Fruit fly (Drosophila melanogaster): ENCODE data around the gene CG43074.

CG43074 gene

DNA sequence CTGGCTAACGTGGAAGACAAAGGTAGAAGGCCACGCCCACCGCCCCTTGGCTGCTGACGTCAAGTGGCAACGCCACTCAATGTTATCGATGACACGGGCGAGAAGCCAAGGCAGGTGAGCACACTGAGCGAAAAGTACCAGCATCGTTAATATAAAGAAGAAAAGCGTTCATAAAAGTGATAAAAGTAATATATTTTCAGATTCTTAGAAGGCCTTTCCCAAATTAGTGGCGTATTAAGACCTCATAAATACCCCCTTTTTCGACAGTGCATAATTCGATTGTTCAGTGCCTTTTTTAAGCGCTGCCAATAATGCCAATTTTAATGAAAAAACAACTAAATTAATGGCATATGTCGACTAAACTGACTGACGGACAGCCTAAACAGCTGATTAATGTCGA lies 34.8 kb downstream of the CG43074 start (continued):
- no peak for TF ChIP-seq CG6854 (GFP tag; optimal IDR thresholded peaks at IDR 0.05)
- TF ChIP-seq CG32006 (GFP tag; optimal IDR thresholded peaks at IDR 0.05): peak; percentile 21
- TF ChIP-seq pdm3 (GFP tag; optimal IDR thresholded peaks at IDR 0.05): peak; percentile 48
- no peak for TF ChIP-seq CG8319 (GFP tag; optimal IDR thresholded peaks at IDR 0.05)
- no peak for TF ChIP-seq fkh (GFP tag; optimal IDR thresholded peaks at IDR 0.05)
- no peak for TF ChIP-seq CG11902 (GFP tag; optimal IDR thresholded peaks at IDR 0.05)
- no peak for TF ChIP-seq CG6163 (GFP tag; IDR thresholded peaks at IDR 0.05)

- no peak for TF ChIP-seq CG16779 (tag; optimal IDR thresholded peaks at IDR 0.05)
- no peak for TF ChIP-seq eg (GFP tag; IDR thresholded peaks at IDR 0.05)
- no peak for TF ChIP-seq CG4318 (GFP tag; optimal IDR thresholded peaks at IDR 0.05)
- no peak for TF ChIP-seq net (GFP tag; optimal IDR thresholded peaks at IDR 0.05)
- TF ChIP-seq Eip78C (GFP tag): peak; percentile 42
- no peak for TF ChIP-seq CG6854 (GFP tag; optimal IDR thresholded peaks at IDR 0.05)
- TF ChIP-seq svp (GFP tag): peak; percentile 56
- peak; percentile 2 for TF ChIP-seq vri (GFP tag; optimal IDR thresholded peaks at IDR 0.05)
Measured at dm6 chr3L:3447948-3448526, 36.4 kb downstream of the CG43074 start.

DNA sequence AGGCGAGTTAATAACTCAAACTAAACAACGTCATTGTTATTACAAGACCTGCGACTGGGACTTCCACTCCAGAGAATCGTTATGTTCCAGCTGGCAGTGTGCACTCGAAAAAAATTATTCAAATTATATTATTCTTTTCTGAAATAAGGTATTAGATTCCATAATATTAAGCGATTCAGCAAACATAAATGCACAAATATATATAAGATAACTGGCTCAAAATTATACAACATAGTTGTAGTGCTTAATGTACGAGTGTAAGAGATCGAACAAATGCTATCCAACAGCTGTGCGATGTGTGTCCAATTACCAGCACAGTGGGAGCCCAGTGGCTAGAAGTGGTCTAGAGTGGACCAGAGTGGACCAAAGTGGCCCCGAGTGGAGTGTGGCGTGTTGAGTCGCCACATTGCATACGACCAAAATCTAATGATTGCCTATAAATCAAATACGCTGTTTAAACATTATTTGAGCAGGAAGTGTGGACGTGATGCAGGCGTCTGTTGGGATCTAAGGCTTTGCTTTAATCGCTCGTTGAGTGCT lies 40.1 kb downstream of the CG43074 start:
- TF ChIP-seq pdm3 (GFP tag; optimal IDR thresholded peaks at IDR 0.05) (peak; percentile 43), spab (GFP tag; optimal IDR thresholded peaks at IDR 0.05) (peak; percentile 60), Met (GFP tag; optimal IDR thresholded peaks at IDR 0.05) (no peak), Eip93F (GFP tag; optimal IDR thresholded peaks at IDR 0.05) (no peak), Gug (GFP tag; IDR thresholded peaks at IDR 0.05) (peak; percentile 45), salr (GFP tag; optimal IDR thresholded peaks at IDR 0.05) (peak; percentile 11 to 42), cyc (GFP tag; optimal IDR thresholded peaks at IDR 0.05) (no peak), CG4318 (GFP tag; optimal IDR thresholded peaks at IDR 0.05) (peak; percentile 24), net (GFP tag; optimal IDR thresholded peaks at IDR 0.05) (peak; percentile 33), CG6792 (GFP tag; optimal IDR thresholded peaks at IDR 0.05) (no peak), CG6854 (GFP tag; optimal IDR thresholded peaks at IDR 0.05) (no peak), Lpt (GFP tag; optimal IDR thresholded peaks at IDR 0.05) (peak; percentile 37), Eip75B (GFP tag; optimal IDR thresholded peaks at IDR 0.05) (peak; percentile 55), CG7368 (GFP tag; optimal IDR thresholded peaks at IDR 0.05) (no peak), ss (GFP tag; optimal IDR thresholded peaks at IDR 0.05) (peak in 1 of 2 experiments; percentile 57), CG6276 (GFP tag; optimal IDR thresholded peaks at IDR 0.05) (peak; percentile 31), CG1621 (tag; optimal IDR thresholded peaks at IDR 0.05) (peak; percentile 41), Ets96B (tag; optimal IDR thresholded peaks at IDR 0.05) (peak; percentile 67), CG31627 (GFP tag; optimal IDR thresholded peaks at IDR 0.05) (no peak), CG11294 (GFP tag; IDR thresholded peaks at IDR 0.05) (no peak), Blimp-1 (GFP tag; optimal IDR thresholded peaks at IDR 0.05) (no peak), dsx (GFP tag; optimal IDR thresholded peaks at IDR 0.05; ENCODE audit: poor library complexity, severe bottlenecking) (peak; percentile 74), dac (GFP tag; optimal IDR thresholded peaks at IDR 0.05) (no peak), Hr38 (GFP tag; optimal IDR thresholded peaks at IDR 0.05) (no peak), CG16779 (tag; optimal IDR thresholded peaks at IDR 0.05) (no peak), CG8319 (GFP tag; optimal IDR thresholded peaks at IDR 0.05) (no peak), CG15336 (GFP tag; IDR thresholded peaks at IDR 0.05) (peak; percentile 59), fd85E (GFP tag; optimal IDR thresholded peaks at IDR 0.05) (no peak), lz (GFP tag; optimal IDR thresholded peaks at IDR 0.05) (no peak), CG6163 (GFP tag; IDR thresholded peaks at IDR 0.05) (peak; percentile 49; the same call in 2 of the 3 replicates), fkh (GFP tag; optimal IDR thresholded peaks at IDR 0.05) (no peak), CG8119 (GFP tag; IDR thresholded peaks at IDR 0.05) (peak; percentile 68), CG8632 (GFP tag; optimal IDR thresholded peaks at IDR 0.05) (peak; percentile 11), CG11762 (GFP tag; optimal IDR thresholded peaks at IDR 0.05; ENCODE audit: insufficient read depth) (no peak), OdsH (GFP tag; optimal IDR thresholded peaks at IDR 0.05) (peak; percentile 46), CG3032 (tag; optimal IDR thresholded peaks at IDR 0.05) (peak; percentile 70), Ets21C (GFP tag; optimal IDR thresholded peaks at IDR 0.05) (no peak), Sox14 (GFP tag; optimal IDR thresholded peaks at IDR 0.05) (peak; percentile 44), CG10669 (GFP tag; optimal IDR thresholded peaks at IDR 0.05) (peak; percentile 62), CG9139 (GFP tag; optimal IDR thresholded peaks at IDR 0.05) (peak; percentile 24)
